Fruit fly (Drosophila melanogaster) whole organism, wandering third instar larva: ENCODE data around the gene Sirt7.

ENCODE experiments used
- Abd-B ChIP-seq: fragments of >200 bp; optimal IDR thresholded peaks from 2 replicates; lab custom pipeline; 2017; ENCODE audit warnings: missing biosample characterization, missing genetic modification characterization
- CG32264 ChIP-seq: fragments of 200-800 bp; sonication (Bioruptor generic); optimal IDR thresholded peaks from 2 replicates; lab custom pipeline; 2016; ENCODE audit warnings: missing biosample characterization, missing genetic modification characterization
- CG9705 ChIP-seq: fragments of 200-800 bp; sonication (Bioruptor generic); optimal IDR thresholded peaks from 2 replicates; lab custom pipeline; 2018; ENCODE audit warnings: missing biosample characterization, mild to moderate bottlenecking, missing genetic modification characterization
- CrebA ChIP-seq: fragments of 200-800 bp; sonication (Bioruptor generic); optimal IDR thresholded peaks from 2 replicates; lab custom pipeline; 2016; ENCODE audit warnings: missing biosample characterization, mild to moderate bottlenecking, missing genetic modification characterization, borderline replicate concordance
- Dfd ChIP-seq: fragments of >200 bp; optimal IDR thresholded peaks from 2 replicates; lab custom pipeline; 2017; ENCODE audit warnings: missing biosample characterization, missing genetic modification characterization
- Dif ChIP-seq: fragments of 200-275, 200-300 bp; sonication (Bioruptor generic); optimal IDR thresholded peaks from 2 replicates; lab custom pipeline; 2018; ENCODE audit warnings: missing biosample characterization, missing genetic modification characterization; ENCODE audit not compliant: partially characterized antibody
- GATAd ChIP-seq: sonication (Bioruptor generic); optimal IDR thresholded peaks from 2 replicates; lab custom pipeline; 2016; ENCODE audit warnings: missing biosample characterization, missing genetic modification characterization
- HLH106 ChIP-seq: fragments of 200-800 bp; optimal IDR thresholded peaks from 3 replicates; lab custom pipeline; 2019; ENCODE audit warnings: missing biosample characterization, mild to moderate bottlenecking, missing genetic modification characterization, moderate library complexity
- Hnf4 ChIP-seq: fragments of 200-800 bp; sonication (Bioruptor generic); optimal IDR thresholded peaks from 2 replicates; lab custom pipeline; 2016; ENCODE audit warnings: missing biosample characterization, mild to moderate bottlenecking, missing genetic modification characterization
- Hr78 ChIP-seq: fragments of >200 bp; optimal IDR thresholded peaks from 2 replicates; lab custom pipeline; 2017; ENCODE audit warnings: missing biosample characterization, missing genetic modification characterization
- Hr83 ChIP-seq: fragments of 200-300 bp; sonication (Bioruptor generic); optimal IDR thresholded peaks from 2 replicates; lab custom pipeline; 2016; ENCODE audit warnings: missing biosample characterization, mild to moderate bottlenecking, missing genetic modification characterization, moderate library complexity; ENCODE audit not compliant: poor library complexity, severe bottlenecking
- Jra ChIP-seq: sonication (Bioruptor generic); optimal IDR thresholded peaks from 2 replicates; lab custom pipeline; 2016; ENCODE audit warnings: missing biosample characterization, missing genetic modification characterization
- Mio ChIP-seq: sonication (Bioruptor generic); optimal IDR thresholded peaks from 2 replicates; lab custom pipeline; 2016; ENCODE audit warnings: missing biosample characterization, missing genetic modification characterization
- Myc ChIP-seq: fragments of >200 bp; optimal IDR thresholded peaks from 2 replicates; lab custom pipeline; 2017
- N ChIP-seq: fragments of >200 bp; optimal IDR thresholded peaks from 2 replicates; lab custom pipeline; 2018; ENCODE audit warnings: missing biosample characterization, missing external identifiers, missing genetic modification characterization
- OdsH ChIP-seq: fragments of 200-800 bp; sonication (Bioruptor generic); optimal IDR thresholded peaks from 2 replicates; lab custom pipeline; 2016; ENCODE audit warnings: missing biosample characterization, mild to moderate bottlenecking, missing genetic modification characterization
- Rel ChIP-seq, 2 experiments: fragments of 200-800 bp; sonication (Bioruptor generic) in 1 of 2; optimal IDR thresholded peaks; 2 replicates in 1 of 2; 3 replicates in 1 of 2; lab custom pipeline; 2016 to 2019; ENCODE audit warnings: mild to moderate bottlenecking in 2 of 2, missing biosample characterization in 2 of 2, missing genetic modification characterization in 2 of 2, moderate library complexity in 1 of 2
- Sp1 ChIP-seq: fragments of 200-800 bp; sonication (Bioruptor generic); optimal IDR thresholded peaks from 3 replicates; lab custom pipeline; 2019; ENCODE audit warnings: missing biosample characterization, mild to moderate bottlenecking, missing genetic modification characterization, moderate library complexity
- Vsx2 ChIP-seq: fragments of 200-300, 225-300 bp; sonication (Bioruptor generic); optimal IDR thresholded peaks from 2 replicates; lab custom pipeline; 2018; ENCODE audit warnings: missing biosample characterization, missing genetic modification characterization; ENCODE audit not compliant: partially characterized antibody
- br ChIP-seq: fragments of 200-800 bp; sonication (Bioruptor generic); optimal IDR thresholded peaks from 2 replicates; lab custom pipeline; 2016; ENCODE audit warnings: missing biosample characterization, missing genetic modification characterization
- brk ChIP-seq: fragments of 200-800 bp; sonication (Bioruptor generic); optimal IDR thresholded peaks from 2 replicates; lab custom pipeline; 2016; ENCODE audit warnings: missing biosample characterization, mild to moderate bottlenecking, missing genetic modification characterization
- dl ChIP-seq, 2 experiments: fragments of 175-275, 200-275 bp in 1 of 2; fragments of 200-275 bp in 1 of 2; sonication (Bioruptor generic); optimal IDR thresholded peaks; lab custom pipeline; 2018; ENCODE audit warnings: mild to moderate bottlenecking in 2 of 2, missing biosample characterization in 2 of 2, missing genetic modification characterization in 2 of 2, moderate library complexity in 2 of 2; ENCODE audit not compliant: partially characterized antibody in 2 of 2, insufficient read depth in 1 of 2
- dmrt93B ChIP-seq: fragments of 200-800 bp; sonication (Bioruptor generic); optimal IDR thresholded peaks from 2 replicates; lab custom pipeline; 2018; ENCODE audit warnings: missing biosample characterization, mild to moderate bottlenecking, missing genetic modification characterization
- dsf ChIP-seq: sonication (Bioruptor generic); optimal IDR thresholded peaks from 2 replicates; lab custom pipeline; 2016; ENCODE audit warnings: missing biosample characterization, missing genetic modification characterization, borderline replicate concordance
- ey ChIP-seq: fragments of 200-800 bp; sonication (Bioruptor generic); optimal IDR thresholded peaks from 2 replicates; lab custom pipeline; 2016; ENCODE audit warnings: missing biosample characterization, missing genetic modification characterization
- foxo ChIP-seq, 2 experiments: fragments of 200-800 bp; sonication (Bioruptor generic); optimal IDR thresholded peaks; 2 replicates in 1 of 2; 3 replicates in 1 of 2; lab custom pipeline; 2016 to 2017; ENCODE audit warnings: missing biosample characterization in 2 of 2, missing genetic modification characterization in 2 of 2
- fru ChIP-seq: fragments of 200-800 bp; sonication (Bioruptor generic); optimal IDR thresholded peaks from 3 replicates; lab custom pipeline; 2016; ENCODE audit warnings: missing biosample characterization, mild to moderate bottlenecking, missing genetic modification characterization
- h ChIP-seq: fragments of 200-800 bp; sonication (Bioruptor generic); optimal IDR thresholded peaks from 3 replicates; lab custom pipeline; 2016; ENCODE audit warnings: missing biosample characterization, mild to moderate bottlenecking, missing genetic modification characterization
- jim ChIP-seq: fragments of 175-275, 200-325 bp; sonication (Bioruptor generic); optimal IDR thresholded peaks from 2 replicates; lab custom pipeline; 2016; ENCODE audit warnings: missing biosample characterization, mild to moderate bottlenecking, missing genetic modification characterization
- lola ChIP-seq: fragments of >200 bp; optimal IDR thresholded peaks from 2 replicates; lab custom pipeline; 2017; ENCODE audit warnings: missing biosample characterization, missing genetic modification characterization
- pan ChIP-seq: fragments of >200 bp; optimal IDR thresholded peaks from 2 replicates; lab custom pipeline; 2017
- psq ChIP-seq: fragments of 200-800 bp; sonication (Bioruptor generic); optimal IDR thresholded peaks from 3 replicates; lab custom pipeline; 2017; ENCODE audit warnings: missing biosample characterization, mild to moderate bottlenecking, missing genetic modification characterization, moderate library complexity
- rgr ChIP-seq: fragments of 200-800 bp; sonication (Bioruptor generic); optimal IDR thresholded peaks from 3 replicates; lab custom pipeline; 2016; ENCODE audit warnings: missing biosample characterization, mild to moderate bottlenecking, missing genetic modification characterization
- sage ChIP-seq: fragments of 200-800 bp; sonication (Bioruptor generic); optimal IDR thresholded peaks from 2 replicates; lab custom pipeline; 2016; ENCODE audit warnings: missing biosample characterization, mild to moderate bottlenecking, missing genetic modification characterization
- sv ChIP-seq: fragments of 200-800 bp; sonication (Bioruptor generic); optimal IDR thresholded peaks from 3 replicates; lab custom pipeline; 2016; ENCODE audit warnings: missing biosample characterization, missing genetic modification characterization
- tai ChIP-seq: sonication (Bioruptor generic); optimal IDR thresholded peaks from 2 replicates; lab custom pipeline; 2016; ENCODE audit warnings: missing biosample characterization, missing genetic modification characterization
- usp ChIP-seq: fragments of >200 bp; optimal IDR thresholded peaks from 2 replicates; lab custom pipeline; 2017; ENCODE audit warnings: missing biosample characterization, missing genetic modification characterization
- woc ChIP-seq: sonication (Bioruptor generic); optimal IDR thresholded peaks from 2 replicates; lab custom pipeline; 2016; ENCODE audit warnings: missing biosample characterization, mild to moderate bottlenecking, missing genetic modification characterization

Sirt7 gene

dm6 chr3R:29074001-29074609 lies 18.4 kb downstream of the Sirt7 start:
- TF ChIP-seq h (peak; percentile 36), N (GFP tag; lab: Kevin White, UChicago) (no peak), usp (no peak), woc (GFP tag; lab: Kevin White, UChicago) (no peak), sv (no peak), Vsx2 (GFP tag; lab: Kevin White, UChicago) (peak; percentile 68), Hr78 (no peak), rgr (GFP tag; lab: Kevin White, UChicago) (peak; percentile 23), Mio (GFP tag; lab: Kevin White, UChicago) (no peak), HLH106 (tag; lab: Kevin White, UChicago) (peak; percentile 8), foxo (GFP tag; optimal IDR thresholded peaks at IDR 0.05; lab: Kevin White, UChicago) (no peak), OdsH (GFP tag; lab: Kevin White, UChicago) (peak; percentile 9), Jra (peak; percentile 18), jim (GFP tag; lab: Kevin White, UChicago) (no peak), fru (GFP tag; lab: Kevin White, UChicago) (peak; percentile 56), dl (GFP tag; optimal IDR thresholded peaks at IDR 0.05; lab: Kevin White, UChicago; ENCODE audit: insufficient read depth in 1 of 2, partially characterized antibody in 2 of 2) (peak; percentile 33 to 68), psq (GFP tag; lab: Kevin White, UChicago) (peak; percentile 83), dsf (GFP tag; lab: Kevin White, UChicago) (no peak), Rel (GFP tag; optimal IDR thresholded peaks at IDR 0.05; lab: Kevin White, UChicago) (no peak), Rel (tag; optimal IDR thresholded peaks at IDR 0.05; lab: Kevin White, UChicago) (peak; percentile 40), pan (lab: Kevin White, UChicago) (no peak), CG9705 (GFP tag; lab: Kevin White, UChicago) (no peak), Hr83 (GFP tag; lab: Kevin White, UChicago) (peak; percentile 26), tai (GFP tag; lab: Kevin White, UChicago) (no peak), Hnf4 (GFP tag; lab: Kevin White, UChicago) (peak; percentile 65), Dfd (GFP tag; lab: Kevin White, UChicago) (no peak), GATAd (no peak), CrebA (GFP tag; lab: Kevin White, UChicago) (no peak), brk (peak; percentile 20), CG32264 (GFP tag; lab: Kevin White, UChicago) (no peak), lola (GFP tag; lab: Kevin White, UChicago) (no peak), dmrt93B (GFP tag; lab: Kevin White, UChicago) (no peak), Sp1 (GFP tag; lab: Kevin White, UChicago) (peak; percentile 44), sage (GFP tag; lab: Kevin White, UChicago) (no peak), ey (GFP tag; lab: Kevin White, UChicago) (no peak), Abd-B (GFP tag; lab: Kevin White, UChicago) (no peak), br (GFP tag; lab: Kevin White, UChicago) (peak; percentile 43), Dif (GFP tag; lab: Kevin White, UChicago) (peak; percentile 88), Myc (lab: Kevin White, UChicago) (no peak)

- TF ChIP-seq Abd-B (GFP tag; lab: Kevin White, UChicago) (no peak), CG9705 (GFP tag; lab: Kevin White, UChicago) (no peak), dmrt93B (GFP tag; lab: Kevin White, UChicago) (peak; percentile 37), pan (lab: Kevin White, UChicago) (no peak), Hr83 (GFP tag; lab: Kevin White, UChicago) (peak; percentile 39), Dfd (GFP tag; lab: Kevin White, UChicago) (no peak), psq (GFP tag; lab: Kevin White, UChicago) (peak; percentile 51), foxo (GFP tag; optimal IDR thresholded peaks at IDR 0.05; lab: Kevin White, UChicago) (peak in 1 of 2 experiments; percentile 68), ey (GFP tag; lab: Kevin White, UChicago) (peak; percentile 81), sage (GFP tag; lab: Kevin White, UChicago) (no peak), Dif (GFP tag; lab: Kevin White, UChicago) (no peak), N (GFP tag; lab: Kevin White, UChicago) (no peak), Vsx2 (GFP tag; lab: Kevin White, UChicago) (no peak), HLH106 (tag; lab: Kevin White, UChicago) (peak; percentile 74), fru (GFP tag; lab: Kevin White, UChicago) (peak; percentile 59), woc (GFP tag; lab: Kevin White, UChicago) (peak; percentile 75), GATAd (peak; percentile 48), CrebA (GFP tag; lab: Kevin White, UChicago) (no peak), Hnf4 (GFP tag; lab: Kevin White, UChicago) (peak; percentile 74), CG32264 (GFP tag; lab: Kevin White, UChicago) (peak; percentile 52), h (peak; percentile 79), br (GFP tag; lab: Kevin White, UChicago) (peak; percentile 68), usp (no peak), dl (GFP tag; optimal IDR thresholded peaks at IDR 0.05; lab: Kevin White, UChicago; ENCODE audit: insufficient read depth in 1 of 2, partially characterized antibody in 2 of 2) (no peak), Sp1 (GFP tag; lab: Kevin White, UChicago) (peak; percentile 76), dsf (GFP tag; lab: Kevin White, UChicago) (no peak), brk (peak; percentile 22), lola (GFP tag; lab: Kevin White, UChicago) (no peak), Jra (peak; percentile 59), Hr78 (no peak), Myc (lab: Kevin White, UChicago) (no peak), OdsH (GFP tag; lab: Kevin White, UChicago) (peak; percentile 67), sv (no peak), rgr (GFP tag; lab: Kevin White, UChicago) (peak; percentile 80), tai (GFP tag; lab: Kevin White, UChicago) (peak; percentile 68), jim (GFP tag; lab: Kevin White, UChicago) (no peak)
These were observed 20.1 kb downstream of the Sirt7 start for dm6 chr3R:29075631-29076398.
